Worm (Caenorhabditis elegans) whole organism, early embryonic: ENCODE measurements around the gene C31H1.5.

Source experiments
- B0310.2 ChIP-seq: sonication (generic microtip); optimal IDR thresholded peaks from 2 replicates; lab custom pipeline; 2016; ENCODE audit warnings: mild to moderate bottlenecking, missing genetic modification characterization, missing compliant biosample characterization
- aly-1 ChIP-seq: sonication (generic microtip); optimal IDR thresholded peaks from 2 replicates; lab custom pipeline; 2016; ENCODE audit warnings: missing genetic modification characterization, missing compliant biosample characterization
- ama-1 ChIP-seq: fragments of 150-350 bp; optimal IDR thresholded peaks from 2 replicates; lab custom pipeline; 2014
- ceh-13 ChIP-seq: fragments of 200-800 bp; sonication (Bioruptor generic); optimal IDR thresholded peaks from 2 replicates; lab custom pipeline; 2018; ENCODE audit warnings: mild to moderate bottlenecking, missing genetic modification characterization, missing compliant biosample characterization
- ets-7 ChIP-seq: sonication (generic microtip); optimal IDR thresholded peaks from 2 replicates; lab custom pipeline; 2016; ENCODE audit warnings: missing genotype, missing genetic modification characterization, missing compliant biosample characterization
- flt-1 ChIP-seq: fragments of 200-800 bp; sonication (Bioruptor generic); IDR thresholded peaks from 2 replicates; pipeline ENCODE4 v1.3.6; 2022; ENCODE audit warnings: missing genetic modification characterization, missing compliant biosample characterization
- hmg-4 ChIP-seq: fragments of 200-800 bp; sonication (Bioruptor generic); optimal IDR thresholded peaks from 2 replicates; lab custom pipeline; 2018; ENCODE audit warnings: mild to moderate bottlenecking, missing genetic modification characterization, missing compliant biosample characterization
- hnd-1 ChIP-seq: sonication (generic microtip); optimal IDR thresholded peaks from 2 replicates; lab custom pipeline; 2016; ENCODE audit warnings: missing genetic modification characterization, missing compliant biosample characterization
- sea-1 ChIP-seq: fragments of 200-800 bp; sonication (Bioruptor generic); conservative IDR thresholded peaks from 2 replicates; pipeline ENCODE4 v1.3.6; 2022; ENCODE audit warnings: missing genetic modification characterization, missing compliant biosample characterization
- tbx-11 ChIP-seq: fragments of 200-800 bp; sonication (Bioruptor generic); IDR thresholded peaks from 2 replicates; pipeline ENCODE4 v1.3.6; 2022; ENCODE audit warnings: missing genetic modification characterization, missing compliant biosample characterization
- tbx-37 ChIP-seq: fragments of 200-800 bp; sonication (Bioruptor generic); conservative IDR thresholded peaks from 2 replicates; pipeline ENCODE4 v1.3.6; 2022; ENCODE audit warnings: missing genetic modification reagents, missing genetic modification characterization, missing compliant biosample characterization

DNA sequence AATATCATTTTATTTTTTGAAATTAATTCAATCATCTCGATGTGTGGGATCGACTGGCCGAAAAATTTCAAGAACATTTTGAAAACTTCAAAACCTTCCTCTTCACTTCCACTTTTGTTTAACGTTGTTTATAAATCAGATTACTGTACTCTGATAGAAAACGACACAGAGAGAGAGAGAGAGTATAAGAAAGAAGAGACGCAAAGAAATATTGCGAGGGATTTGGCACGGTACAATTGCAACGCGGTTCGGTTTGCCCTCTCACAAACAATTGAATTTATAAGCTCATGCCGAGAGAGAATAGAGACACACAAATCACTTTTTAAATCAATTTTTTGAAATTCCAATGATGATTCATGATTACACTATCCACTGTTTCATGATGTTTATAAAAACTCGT, 9.8 kb upstream of the C31H1.5 start:
- TF ChIP-seq ama-1 (lab: Kevin White, UChicago) (no peak), flt-1 (GFP tag; lab: Robert Waterston, UW) (no peak), B0310.2 (tag; lab: Kevin White, UChicago) (no peak), aly-1 (tag; lab: Kevin White, UChicago) (no peak), ets-7 (no peak), sea-1 (GFP tag; lab: Robert Waterston, UW) (no peak), hnd-1 (tag; lab: Kevin White, UChicago) (no peak), tbx-11 (no peak), tbx-37 (GFP tag; lab: Robert Waterston, UW) (no peak), hmg-4 (no peak), ceh-13 (GFP tag; lab: Kevin White, UChicago) (no peak)
